Worm (Caenorhabditis elegans) whole organism, L1 larva: ENCODE measurements around the gene sdz-18.

Experiments used
- C16A3.4 ChIP-seq: fragments of 150-350 bp; optimal IDR thresholded peaks from 2 replicates; lab custom pipeline; 2014; ENCODE audit warnings: missing biosample characterization, missing genetic modification characterization
- Y116A8C.19 ChIP-seq: sonication (generic microtip); optimal IDR thresholded peaks from 2 replicates; lab custom pipeline; 2016; ENCODE audit warnings: missing compliant biosample characterization, missing genetic modification characterization, borderline replicate concordance
- ces-1 ChIP-seq: fragments of 150-350 bp; optimal IDR thresholded peaks from 2 replicates; lab custom pipeline; 2014; ENCODE audit warnings: missing biosample characterization, missing genetic modification reagents, missing genetic modification characterization
- fos-1 ChIP-seq: fragments of 150-350 bp; optimal IDR thresholded peaks from 2 replicates; lab custom pipeline; 2014; ENCODE audit warnings: missing biosample characterization, missing genetic modification characterization
- lin-13 ChIP-seq: fragments of 150-350 bp; optimal IDR thresholded peaks from 2 replicates; lab custom pipeline; 2014; ENCODE audit warnings: missing biosample characterization, missing genetic modification reagents, missing genetic modification characterization
- lsy-2 ChIP-seq, 2 experiments: fragments of 150-350 bp; optimal IDR thresholded peaks; 2 replicates each; lab custom pipeline; 2014; ENCODE audit warnings: missing biosample characterization in 2 of 2, missing genetic modification characterization in 2 of 2
- mab-9 ChIP-seq: fragments of 200-800 bp; sonication (Bioruptor generic); IDR thresholded peaks from 2 replicates; pipeline ENCODE4 v1.3.6; 2022; ENCODE audit warnings: missing genetic modification reagents, missing genetic modification characterization, missing compliant biosample characterization
- nhr-28 ChIP-seq: fragments of 150-350 bp; optimal IDR thresholded peaks from 2 replicates; lab custom pipeline; 2014; ENCODE audit warnings: missing biosample characterization, missing genetic modification characterization
- nhr-77 ChIP-seq: fragments of 150-350 bp; optimal IDR thresholded peaks from 2 replicates; lab custom pipeline; 2014; ENCODE audit warnings: missing biosample characterization, missing genetic modification characterization
- xbp-1 ChIP-seq: sonication (generic microtip); optimal IDR thresholded peaks from 2 replicates; lab custom pipeline; 2016; ENCODE audit warnings: missing genetic modification characterization, missing compliant biosample characterization
- ztf-11 ChIP-seq, 2 experiments: sonication (generic microtip); optimal IDR thresholded peaks; 2 replicates each; lab custom pipeline; 2016 to 2017; ENCODE audit warnings: missing genetic modification characterization in 2 of 2, missing biosample characterization in 1 of 2, missing compliant biosample characterization in 1 of 2

ce11 chrII:1742535-1742934, 36.2 kb upstream of the sdz-18 start, which contains the start of gene F36H5.12:
- TF ChIP-seq ces-1: no peak
- no peak for TF ChIP-seq fos-1 (tag; lab: Kevin White, UChicago)
- no peak for TF ChIP-seq Y116A8C.19 (tag; lab: Kevin White, UChicago)
- TF ChIP-seq mab-9: no peak
- no peak for TF ChIP-seq ztf-11 (tag; optimal IDR thresholded peaks at IDR 0.05; lab: Kevin White, UChicago)
- no peak for TF ChIP-seq nhr-28 (tag; lab: Kevin White, UChicago)
- TF ChIP-seq lsy-2 (tag; optimal IDR thresholded peaks at IDR 0.05; lab: Kevin White, UChicago): no peak
- TF ChIP-seq nhr-77: no peak
- no peak for TF ChIP-seq xbp-1 (tag; lab: Kevin White, UChicago)
- no peak for TF ChIP-seq lin-13 (GFP tag; lab: Kevin White, UChicago)
- no peak for TF ChIP-seq C16A3.4
